Worm (Caenorhabditis elegans) whole organism, midembryonic: ENCODE results near the gene cyn-6.

Source experiments
- klf-2 ChIP-seq: fragments of 200-800 bp; sonication (Bioruptor generic); conservative IDR thresholded peaks from 2 replicates; pipeline ENCODE4 v1.3.6; 2022; ENCODE audit warnings: missing genetic modification reagents, missing genetic modification characterization, missing compliant biosample characterization
- med-1 ChIP-seq: sonication (generic microtip); optimal IDR thresholded peaks from 2 replicates; lab custom pipeline; 2017; ENCODE audit warnings: missing genetic modification characterization, mild to moderate bottlenecking, missing compliant biosample characterization, antibody characterized with exemption, missing genetic modification reagents; ENCODE audit not compliant: insufficient read depth
- ref-1 ChIP-seq: fragments of 200-800 bp; sonication (Bioruptor generic); conservative IDR thresholded peaks from 2 replicates; pipeline ENCODE4 v1.3.6; 2022; ENCODE audit warnings: missing genetic modification reagents, missing genetic modification characterization, missing compliant biosample characterization
- tab-1 ChIP-seq: fragments of 200-800 bp; sonication (Bioruptor generic); IDR thresholded peaks from 2 replicates; pipeline ENCODE4 v1.3.6; 2022; ENCODE audit warnings: missing genetic modification characterization, missing compliant biosample characterization

DNA sequence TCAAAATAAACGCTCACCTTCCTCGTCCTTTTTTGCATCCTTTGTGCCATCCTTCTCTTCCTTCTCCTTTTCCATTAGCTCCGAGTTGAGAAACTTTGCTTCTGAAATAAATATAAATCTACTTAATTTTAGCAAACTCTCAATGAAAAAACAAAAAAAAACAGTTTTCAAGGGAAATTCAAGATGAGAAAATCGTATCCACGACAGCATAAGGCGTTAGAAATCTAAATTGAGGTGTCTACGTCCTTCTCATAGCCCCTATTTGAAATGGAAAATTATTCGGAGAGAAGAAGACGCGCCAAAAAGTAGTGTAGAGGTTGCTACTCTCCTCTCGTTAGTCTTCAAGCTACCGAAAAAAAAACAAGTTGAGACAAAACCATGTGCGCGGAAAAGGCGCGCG lies 20.9 kb upstream of the cyn-6 start, which contains the start of gene pat-12:
- no peak for TF ChIP-seq med-1 (GFP tag; lab: Kevin White, UChicago)
- TF ChIP-seq tab-1 (GFP tag; lab: Robert Waterston, UW): no peak
- no peak for TF ChIP-seq klf-2
- no peak for TF ChIP-seq ref-1 (GFP tag; lab: Robert Waterston, UW)
